Worm (Caenorhabditis elegans) whole organism, young adult: ENCODE results near the gene W04E12.5.

ENCODE experiments used
- B0261.1 ChIP-seq: sonication (generic microtip); optimal IDR thresholded peaks from 2 replicates; lab custom pipeline; 2016; ENCODE audit warnings: mild to moderate bottlenecking, missing genetic modification characterization, moderate library complexity, missing compliant biosample characterization
- C17E4.6 ChIP-seq: fragments of 200-800 bp; sonication (Bioruptor generic); IDR thresholded peaks from 2 replicates; pipeline ENCODE4 v1.3.6; 2022; ENCODE audit warnings: missing genetic modification reagents, missing genetic modification characterization, missing compliant biosample characterization
- F37B4.10 ChIP-seq: fragments of 200-800 bp; sonication (Bioruptor generic); IDR thresholded peaks from 2 replicates; pipeline ENCODE4 v1.3.6; 2022; ENCODE audit warnings: missing genetic modification characterization, missing compliant biosample characterization
- ama-1 ChIP-seq, 3 experiments: fragments of 150-350 bp in 1 of 3; sonication (generic microtip) in 2 of 3; optimal IDR thresholded peaks; 2 replicates each; lab custom pipeline; 2014 to 2018; ENCODE audit warnings: missing biosample characterization in 2 of 3, missing genetic modification characterization in 2 of 3, missing genetic modification reagents in 2 of 3
- ceh-100 ChIP-seq: fragments of 200-800 bp; sonication (Bioruptor generic); IDR thresholded peaks from 2 replicates; pipeline ENCODE4 v1.3.6; 2022; ENCODE audit warnings: missing genetic modification reagents, missing genetic modification characterization, missing compliant biosample characterization
- die-1 ChIP-seq: sonication (generic microtip); optimal IDR thresholded peaks from 2 replicates; lab custom pipeline; 2016; ENCODE audit warnings: missing genotype, mild to moderate bottlenecking, missing genetic modification characterization, missing compliant biosample characterization
- ets-4 ChIP-seq: fragments of 200-800 bp; sonication (Bioruptor generic); optimal IDR thresholded peaks from 2 replicates; lab custom pipeline; 2018; ENCODE audit warnings: mild to moderate bottlenecking, missing genetic modification characterization, missing compliant biosample characterization
- gei-17 ChIP-seq: fragments of 200-800 bp; sonication (Bioruptor generic); optimal IDR thresholded peaks from 2 replicates; lab custom pipeline; 2018; ENCODE audit warnings: mild to moderate bottlenecking, missing genetic modification characterization, missing compliant biosample characterization
- hlh-26 ChIP-seq: fragments of 200-800 bp; sonication (Bioruptor generic); conservative IDR thresholded peaks from 2 replicates; pipeline ENCODE4 v1.3.6; 2022; ENCODE audit warnings: missing genetic modification reagents, missing genetic modification characterization, missing compliant biosample characterization
- madf-6 ChIP-seq: fragments of 200-800 bp; sonication (Bioruptor generic); IDR thresholded peaks from 2 replicates; pipeline ENCODE4 v1.3.6; 2022; ENCODE audit warnings: missing genetic modification reagents, missing genetic modification characterization, missing compliant biosample characterization
- unc-62 ChIP-seq: fragments of 150-350 bp; optimal IDR thresholded peaks from 2 replicates; lab custom pipeline; 2014; ENCODE audit warnings: missing biosample characterization, missing genetic modification reagents, missing genetic modification characterization

- TF ChIP-seq F37B4.10 (GFP tag; lab: Robert Waterston, UW), result no peak
- no peak for TF ChIP-seq ets-4 (GFP tag; lab: Kevin White, UChicago)
- TF ChIP-seq hlh-26 (GFP tag; lab: Robert Waterston, UW), result no peak
- TF ChIP-seq unc-62, result no peak
- TF ChIP-seq B0261.1 (tag; lab: Kevin White, UChicago), result no peak
- TF ChIP-seq ceh-100 (GFP tag; lab: Robert Waterston, UW), result no peak
- no peak for TF ChIP-seq ama-1 (optimal IDR thresholded peaks at IDR 0.05; lab: Kevin White, UChicago)
- no peak for TF ChIP-seq ama-1 (GFP tag; optimal IDR thresholded peaks at IDR 0.05; lab: Kevin White, UChicago)
- TF ChIP-seq madf-6 (GFP tag; lab: Robert Waterston, UW), result no peak
- no peak for TF ChIP-seq C17E4.6 (GFP tag; lab: Robert Waterston, UW)
- TF ChIP-seq gei-17, result no peak
- TF ChIP-seq die-1, result no peak
These were observed 7.8 kb upstream of the W04E12.5 start, which contains the start of gene fbxa-131 for ce11 chrV:19738117-19738516.
